Worm (Caenorhabditis elegans) whole organism, L3 larva: ENCODE results near the gene K03H6.1.

Experiments used
- R02D3.7 ChIP-seq: fragments of 150-350 bp; optimal IDR thresholded peaks from 2 replicates; lab custom pipeline; 2014; ENCODE audit warnings: missing biosample characterization, missing genetic modification characterization
- ZK546.5 ChIP-seq: sonication (generic microtip); optimal IDR thresholded peaks from 2 replicates; lab custom pipeline; 2017; ENCODE audit warnings: missing biosample characterization, missing genetic modification characterization
- ceh-16 ChIP-seq: sonication (generic microtip); optimal IDR thresholded peaks from 2 replicates; lab custom pipeline; 2017; ENCODE audit warnings: missing biosample characterization, missing genetic modification characterization
- ceh-28 ChIP-seq: fragments of 150-350 bp; optimal IDR thresholded peaks from 2 replicates; lab custom pipeline; 2014; ENCODE audit warnings: missing biosample characterization, missing genetic modification reagents, missing genetic modification characterization
- ceh-9 ChIP-seq: sonication (generic microtip); optimal IDR thresholded peaks from 2 replicates; lab custom pipeline; 2018; ENCODE audit warnings: missing biosample characterization, missing genetic modification characterization
- daf-12 ChIP-seq: fragments of 150-350 bp; optimal IDR thresholded peaks from 2 replicates; lab custom pipeline; 2014; ENCODE audit warnings: missing biosample characterization, missing genetic modification reagents, missing genetic modification characterization
- egl-27 ChIP-seq: sonication (generic microtip); optimal IDR thresholded peaks from 4 replicates; lab custom pipeline; 2017; ENCODE audit warnings: missing biosample characterization, missing genetic modification reagents, missing genetic modification characterization
- egl-5 ChIP-seq: fragments of 150-350 bp; optimal IDR thresholded peaks from 2 replicates; lab custom pipeline; 2017; ENCODE audit warnings: missing biosample characterization, missing genetic modification reagents, missing genetic modification characterization, inconsistent platforms
- elt-2 ChIP-seq: sonication (generic microtip); optimal IDR thresholded peaks from 2 replicates; lab custom pipeline; 2016; ENCODE audit warnings: missing genetic modification reagents, mild to moderate bottlenecking, missing genetic modification characterization, missing compliant biosample characterization
- eor-1 ChIP-seq, 2 experiments: fragments of 150-350 bp; optimal IDR thresholded peaks; 2 replicates each; lab custom pipeline; 2014 to 2018; ENCODE audit warnings: missing biosample characterization in 2 of 2, missing genetic modification characterization in 2 of 2
- fkh-10 ChIP-seq: sonication (generic microtip); optimal IDR thresholded peaks from 2 replicates; lab custom pipeline; 2017; ENCODE audit warnings: missing biosample characterization, missing genetic modification reagents, missing genetic modification characterization
- fkh-2 ChIP-seq: fragments of 150-350 bp; optimal IDR thresholded peaks from 2 replicates; lab custom pipeline; 2014; ENCODE audit warnings: missing biosample characterization, missing genetic modification reagents, missing genetic modification characterization
- hmg-11 ChIP-seq: sonication (generic microtip); optimal IDR thresholded peaks from 2 replicates; lab custom pipeline; 2016; ENCODE audit warnings: missing genetic modification characterization, missing compliant biosample characterization
- jun-1 ChIP-seq: fragments of 150-350 bp; optimal IDR thresholded peaks from 2 replicates; lab custom pipeline; 2014; ENCODE audit warnings: missing biosample characterization, missing genetic modification reagents, missing genetic modification characterization
- lin-15B ChIP-seq: fragments of 150-350 bp; optimal IDR thresholded peaks from 2 replicates; lab custom pipeline; 2014; ENCODE audit warnings: missing biosample characterization, missing genetic modification characterization
- lin-39 ChIP-seq: fragments of 150-350 bp; optimal IDR thresholded peaks from 2 replicates; lab custom pipeline; 2018; ENCODE audit warnings: missing biosample characterization, missing genetic modification reagents, missing genetic modification characterization
- nhr-11 ChIP-seq: fragments of 150-350 bp; optimal IDR thresholded peaks from 2 replicates; lab custom pipeline; 2014; ENCODE audit warnings: missing biosample characterization, missing genetic modification characterization
- nhr-237 ChIP-seq: fragments of 150-350 bp; optimal IDR thresholded peaks from 2 replicates; lab custom pipeline; 2014; ENCODE audit warnings: missing biosample characterization, missing genetic modification characterization
- nhr-25 ChIP-seq: sonication (generic microtip); optimal IDR thresholded peaks from 2 replicates; lab custom pipeline; 2017; ENCODE audit warnings: missing biosample characterization, missing genetic modification characterization
- nhr-28 ChIP-seq: fragments of 150-350 bp; optimal IDR thresholded peaks from 2 replicates; lab custom pipeline; 2014; ENCODE audit warnings: missing biosample characterization, missing genetic modification characterization
- nhr-43 ChIP-seq: sonication (generic microtip); optimal IDR thresholded peaks from 2 replicates; lab custom pipeline; 2016; ENCODE audit warnings: mild to moderate bottlenecking, missing genetic modification characterization, missing compliant biosample characterization; ENCODE audit not compliant: poor library complexity, severe bottlenecking
- nhr-67 ChIP-seq: fragments of 150-350 bp; optimal IDR thresholded peaks from 2 replicates; lab custom pipeline; 2014; ENCODE audit warnings: missing biosample characterization, missing genetic modification characterization
- nhr-76 ChIP-seq: fragments of 150-350 bp; sonication (generic microtip); optimal IDR thresholded peaks from 5 replicates; lab custom pipeline; 2014; ENCODE audit warnings: missing biosample characterization, missing genetic modification characterization
- nhr-77 ChIP-seq: fragments of 150-350 bp; optimal IDR thresholded peaks from 2 replicates; lab custom pipeline; 2014; ENCODE audit warnings: missing biosample characterization, missing genetic modification characterization
- pha-4 ChIP-seq: fragments of 150-350 bp; optimal IDR thresholded peaks from 2 replicates; lab custom pipeline; 2014; ENCODE audit warnings: missing biosample characterization, missing genetic modification reagents, missing genetic modification characterization
- pqm-1 ChIP-seq: fragments of 150-350 bp; optimal IDR thresholded peaks from 2 replicates; lab custom pipeline; 2017; ENCODE audit warnings: missing biosample characterization, missing genetic modification characterization, inconsistent platforms
- sea-2 ChIP-seq: fragments of 150-350 bp; sonication (generic microtip); optimal IDR thresholded peaks from 4 replicates; lab custom pipeline; 2014; ENCODE audit warnings: missing biosample characterization, missing genetic modification reagents, missing genetic modification characterization
- skn-1 ChIP-seq: fragments of 150-350 bp; optimal IDR thresholded peaks from 2 replicates; lab custom pipeline; 2014; ENCODE audit warnings: missing biosample characterization, missing genetic modification characterization
- snpc-4 ChIP-seq: fragments of 150-350 bp; optimal IDR thresholded peaks from 2 replicates; lab custom pipeline; 2014; ENCODE audit warnings: missing biosample characterization, missing genetic modification characterization
- tbx-2 ChIP-seq: sonication (generic microtip); optimal IDR thresholded peaks from 2 replicates; lab custom pipeline; 2016; ENCODE audit warnings: mild to moderate bottlenecking, missing genetic modification characterization, missing compliant biosample characterization
- unc-39 ChIP-seq: sonication (generic microtip); optimal IDR thresholded peaks from 4 replicates; lab custom pipeline; 2017; ENCODE audit warnings: missing biosample characterization, missing genetic modification characterization
- zag-1 ChIP-seq: fragments of 150-350 bp; optimal IDR thresholded peaks from 2 replicates; lab custom pipeline; 2014; ENCODE audit warnings: missing biosample characterization, missing genetic modification characterization
- ztf-11 ChIP-seq: fragments of 150-350 bp; optimal IDR thresholded peaks from 2 replicates; lab custom pipeline; 2014; ENCODE audit warnings: missing biosample characterization, missing genetic modification characterization

K03H6.1 gene

ce11 chrIV:1510241-1510640 lies 13.3 kb upstream of the K03H6.1 start, which contains the start of gene txt-4:
txt-4 (plus strand) TSS chrIV:1510564.
- peak; percentile 73 for TF ChIP-seq elt-2
- TF ChIP-seq pqm-1: peak; percentile 29
- TF ChIP-seq zag-1: no peak
- TF ChIP-seq pha-4: peak; percentile 40
- TF ChIP-seq, all 47 proteins: peak for 3

- TF ChIP-seq fkh-10 (no peak), nhr-43 (tag; lab: Kevin White, UChicago) (no peak), elt-2 (no peak), snpc-4 (tag; lab: Kevin White, UChicago) (no peak), nhr-28 (tag; lab: Kevin White, UChicago) (no peak), hmg-11 (tag; lab: Kevin White, UChicago) (no peak), lin-39 (tag; lab: Kevin White, UChicago) (no peak), ceh-28 (tag; lab: Kevin White, UChicago) (no peak)
- TF ChIP-seq, all 47 proteins: peak for 0
Measured at ce11 chrIV:1512944-1513343, 10.6 kb upstream of the K03H6.1 start.

DNA sequence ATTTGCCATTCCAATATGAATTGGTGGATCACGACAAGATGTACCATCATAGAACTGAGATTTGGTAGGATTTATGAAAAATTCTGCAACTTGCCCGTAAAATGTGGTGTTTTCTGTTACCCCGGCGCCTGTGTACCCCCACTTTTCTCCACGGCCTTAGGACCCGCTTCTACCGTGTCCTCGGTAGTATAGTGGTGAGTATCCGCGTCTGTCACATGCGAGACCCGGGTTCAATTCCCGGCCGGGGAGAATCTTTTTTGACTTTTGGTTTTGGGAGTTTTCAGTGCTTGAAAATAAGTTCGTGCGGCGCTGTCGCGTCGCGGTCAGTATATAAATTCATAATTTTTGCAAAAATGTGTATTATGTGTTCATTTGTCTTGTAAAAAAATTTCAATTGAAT lies 9.1 kb upstream of the K03H6.1 start:
- TF ChIP-seq egl-27 (tag; lab: Kevin White, UChicago) (no peak), ceh-16 (tag; lab: Kevin White, UChicago) (no peak), fkh-10 (no peak)

ce11 chrIV:1515891-1516290 lies 7.6 kb upstream of the K03H6.1 start:
- TF ChIP-seq ztf-11 (tag; lab: Kevin White, UChicago) (no peak), lin-15B (tag; lab: Kevin White, UChicago) (no peak), jun-1 (tag; lab: Kevin White, UChicago) (no peak), fkh-2 (no peak), ceh-28 (tag; lab: Kevin White, UChicago) (no peak), R02D3.7 (tag; lab: Kevin White, UChicago) (no peak)

ce11 chrIV:1516527-1516926 lies 7.0 kb upstream of the K03H6.1 start, which contains the start of gene clec-172:
clec-172 (minus strand) TSS chrIV:1516627.
- peak; percentile 38 for TF ChIP-seq elt-2
- TF ChIP-seq nhr-67 (tag; lab: Kevin White, UChicago): no peak

ce11 chrIV:1521224-1521623 lies 2.3 kb upstream of the K03H6.1 start, which contains the start of gene K03H6.4:
K03H6.4 (minus strand) TSS chrIV:1521324.
- no peak for TF ChIP-seq hmg-11 (tag; lab: Kevin White, UChicago)
- TF ChIP-seq egl-5 (tag; lab: Kevin White, UChicago): no peak
- TF ChIP-seq nhr-77 (tag; lab: Kevin White, UChicago): no peak
- TF ChIP-seq nhr-11 (tag; lab: Kevin White, UChicago): no peak
- no peak for TF ChIP-seq fkh-2
- no peak for TF ChIP-seq sea-2 (GFP tag; lab: Kevin White, UChicago)
- TF ChIP-seq pqm-1: no peak
- no peak for TF ChIP-seq ZK546.5
- TF ChIP-seq eor-1 (tag; optimal IDR thresholded peaks at IDR 0.05; lab: Kevin White, UChicago): no peak
- TF ChIP-seq ceh-9: no peak
- TF ChIP-seq nhr-237 (tag; lab: Kevin White, UChicago): no peak
- TF ChIP-seq skn-1 (tag; lab: Kevin White, UChicago): no peak
- no peak for TF ChIP-seq lin-15B (tag; lab: Kevin White, UChicago)
- no peak for TF ChIP-seq daf-12
- TF ChIP-seq nhr-76 (tag; lab: Kevin White, UChicago): no peak
- no peak for TF ChIP-seq snpc-4 (tag; lab: Kevin White, UChicago)
- no peak for TF ChIP-seq nhr-25 (tag; lab: Kevin White, UChicago)
- no peak for TF ChIP-seq tbx-2
- no peak for TF ChIP-seq unc-39
